Fruit fly (Drosophila melanogaster): Measurements from ENCODE around the gene Or71a.

The Or71a gene

dm6 chr3L:15043874-15044336 lies 34.3 kb downstream of the Or71a start, which contains the start of gene ind (continued):
- TF ChIP-seq CG15479 (GFP tag; optimal IDR thresholded peaks at IDR 0.05) (peak; percentile 82), cg (GFP tag; optimal IDR thresholded peaks at IDR 0.05) (peak; percentile 75), Nf-YB (GFP tag; optimal IDR thresholded peaks at IDR 0.05) (peak; percentile 92), inv (GFP tag; IDR thresholded peaks at IDR 0.05; ENCODE audit: partially characterized antibody) (no peak), pros (GFP tag; optimal IDR thresholded peaks at IDR 0.05) (peak; percentile 57), CG6175 (GFP tag; IDR thresholded peaks at IDR 0.05) (no peak), E2f1 (GFP tag; IDR thresholded peaks at IDR 0.05) (no peak), D19B (GFP tag; optimal IDR thresholded peaks at IDR 0.05) (no peak), btn (GFP tag; optimal IDR thresholded peaks at IDR 0.05) (no peak), CG16815 (GFP tag; optimal IDR thresholded peaks at IDR 0.05) (no peak), CG4404 (GFP tag; IDR thresholded peaks at IDR 0.05) (no peak), CG6272 (GFP tag; IDR thresholded peaks at IDR 0.05) (no peak), unc-4 (GFP tag; IDR thresholded peaks at IDR 0.05; ENCODE audit: partially characterized antibody) (no peak), ranshi (GFP tag; IDR thresholded peaks at IDR 0.05) (no peak), prd (optimal IDR thresholded peaks at IDR 0.05) (no peak), prd (GFP tag; IDR thresholded peaks at IDR 0.05) (peak; percentile 37; the same call in 1 of the 3 replicates)

DNA sequence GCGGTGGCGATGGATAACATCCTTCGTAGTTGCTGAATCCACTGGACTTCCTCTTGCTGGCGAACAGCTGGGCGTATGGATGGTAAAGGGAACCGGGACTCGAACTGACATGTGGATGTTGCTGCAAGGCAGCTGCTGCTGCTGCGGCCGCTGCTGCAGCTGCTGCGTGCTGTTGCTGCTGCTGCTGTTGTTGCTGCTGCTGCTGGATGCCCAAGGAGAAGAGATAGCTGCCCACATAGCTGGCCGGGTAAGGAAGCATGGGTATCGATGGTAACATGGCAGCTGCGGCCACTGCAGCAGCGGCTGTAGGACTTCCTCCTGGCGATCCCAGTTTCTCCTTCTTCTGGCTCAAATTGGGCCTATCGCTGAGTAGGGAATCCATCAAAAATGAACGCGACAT lies 34.8 kb downstream of the Or71a start:
- TF ChIP-seq Pdp1 (GFP tag; optimal IDR thresholded peaks at IDR 0.05) (no peak), CG2199 (GFP tag; IDR thresholded peaks at IDR 0.05) (no peak), CG17568 (GFP tag; optimal IDR thresholded peaks at IDR 0.05) (no peak), ken (GFP tag; IDR thresholded peaks at IDR 0.05) (no peak), CG8944 (GFP tag; optimal IDR thresholded peaks at IDR 0.05) (no peak), Dfd (GFP tag; optimal IDR thresholded peaks at IDR 0.05) (peak in 1 of 2 experiments; percentile 69), CG15514 (GFP tag; optimal IDR thresholded peaks at IDR 0.05) (no peak)

DNA sequence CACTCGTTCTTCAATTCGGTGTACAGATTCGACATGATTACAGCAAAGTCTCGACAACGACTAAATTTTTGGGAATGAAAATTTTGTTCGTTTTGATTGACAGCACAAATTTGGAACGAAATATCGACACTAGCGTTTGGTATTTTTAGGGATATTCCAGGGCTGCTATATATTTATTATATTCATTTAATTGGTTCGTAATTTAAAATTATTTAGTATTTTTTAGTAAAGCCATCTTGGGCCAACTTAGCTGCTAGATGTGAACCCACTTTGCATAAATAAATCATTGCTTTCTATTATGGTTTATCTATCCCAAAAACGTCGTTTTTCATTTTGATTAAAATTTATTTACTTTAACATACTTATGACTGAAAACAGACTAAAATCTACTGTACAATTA lies 35.8 kb downstream of the Or71a start, which contains the start of gene Rpn12R:
Rpn12R (minus strand) TSS at position 101 of the 400 bp plus-strand sequence.
- no peak for TF ChIP-seq CG18599 (GFP tag; optimal IDR thresholded peaks at IDR 0.05)
- no peak for TF ChIP-seq CG3847 (GFP tag; IDR thresholded peaks at IDR 0.05)
- TF ChIP-seq CG13775 (GFP tag; optimal IDR thresholded peaks at IDR 0.05), result no peak
- no peak for TF ChIP-seq chn (GFP tag; optimal IDR thresholded peaks at IDR 0.05)
- no peak for TF ChIP-seq lab (GFP tag; optimal IDR thresholded peaks at IDR 0.05)
- TF ChIP-seq CG17612 (GFP tag; IDR thresholded peaks at IDR 0.05), result no peak
- no peak for TF ChIP-seq Eip74EF (GFP tag; optimal IDR thresholded peaks at IDR 0.05)
- no peak for TF ChIP-seq CG14710 (tag; optimal IDR thresholded peaks at IDR 0.05)
- TF ChIP-seq Chrac-16 (GFP tag; optimal IDR thresholded peaks at IDR 0.05), result no peak
- no peak for TF ChIP-seq CG4360 (GFP tag; IDR thresholded peaks at IDR 0.05)
- no peak for TF ChIP-seq tap (tag; optimal IDR thresholded peaks at IDR 0.05)
- no peak for TF ChIP-seq sisA (GFP tag; IDR thresholded peaks at IDR 0.05)
- no peak for TF ChIP-seq CG17829 (tag; optimal IDR thresholded peaks at IDR 0.05)
- TF ChIP-seq CG8944 (GFP tag; optimal IDR thresholded peaks at IDR 0.05), result no peak
- TF ChIP-seq CG33557 (GFP tag; optimal IDR thresholded peaks at IDR 0.05), result no peak
